Fruit fly (Drosophila melanogaster) whole organism, embryonic: ENCODE data around the gene Not10.

ENCODE experiments used
- CG10209 ChIP-seq: fragments of 200-800 bp; sonication (Bioruptor generic); optimal IDR thresholded peaks from 3 replicates; lab custom pipeline; 2017; ENCODE audit warnings: missing biosample characterization, mild to moderate bottlenecking, missing genetic modification characterization, missing genetic modification reagents
- CG14667 ChIP-seq: fragments of 200-800 bp; sonication (Bioruptor generic); IDR thresholded peaks from 2 replicates; pipeline ENCODE4 v1.3.6; 2022; ENCODE audit warnings: missing biosample characterization, missing genetic modification characterization
- CG1602 ChIP-seq: fragments of 200-800 bp; sonication (Bioruptor generic); optimal IDR thresholded peaks from 3 replicates; lab custom pipeline; 2016; ENCODE audit warnings: missing biosample characterization, missing genetic modification characterization
- CG17186 ChIP-seq: fragments of 200-800 bp; sonication (Bioruptor generic); optimal IDR thresholded peaks from 3 replicates; lab custom pipeline; 2017; ENCODE audit warnings: missing biosample characterization, missing genetic modification reagents, missing genetic modification characterization
- CG17612 ChIP-seq: fragments of 200-800 bp; sonication (Bioruptor generic); IDR thresholded peaks from 2 replicates; pipeline ENCODE4 v1.3.6; 2022; ENCODE audit warnings: missing biosample characterization, missing genetic modification characterization
- CG17912 ChIP-seq: fragments of 200-800 bp; sonication (Bioruptor generic); optimal IDR thresholded peaks from 2 replicates; lab custom pipeline; 2018; ENCODE audit warnings: missing biosample characterization, mild to moderate bottlenecking, missing genetic modification characterization
- CG30020 ChIP-seq: fragments of 200-800 bp; optimal IDR thresholded peaks from 2 replicates; lab custom pipeline; 2019; ENCODE audit warnings: missing biosample characterization, mild to moderate bottlenecking, missing genetic modification characterization, moderate library complexity
- CG31441 ChIP-seq: fragments of 200-800 bp; sonication (Bioruptor generic); IDR thresholded peaks from 2 replicates; pipeline ENCODE4 v1.3.6; 2022; ENCODE audit warnings: missing biosample characterization, missing genetic modification characterization
- CG4707 ChIP-seq: fragments of 200-800 bp; sonication (Bioruptor generic); optimal IDR thresholded peaks from 2 replicates; lab custom pipeline; 2018; ENCODE audit warnings: missing biosample characterization, mild to moderate bottlenecking, missing genetic modification characterization, moderate library complexity
- CG5180 ChIP-seq: fragments of 200-800 bp; sonication (Bioruptor generic); optimal IDR thresholded peaks from 3 replicates; lab custom pipeline; 2017; ENCODE audit warnings: missing biosample characterization, missing genetic modification characterization, mild to moderate bottlenecking, moderate library complexity, missing genetic modification reagents
- CG6813 ChIP-seq: fragments of 200-800 bp; sonication (Bioruptor generic); optimal IDR thresholded peaks from 2 replicates; lab custom pipeline; 2017; ENCODE audit warnings: missing biosample characterization, missing genetic modification characterization, mild to moderate bottlenecking, moderate library complexity, missing genetic modification reagents
- CG9609 ChIP-seq: fragments of 200-800 bp; sonication (Bioruptor generic); optimal IDR thresholded peaks from 3 replicates; lab custom pipeline; 2016; ENCODE audit warnings: missing biosample characterization, missing genetic modification characterization
- CG9876 ChIP-seq: fragments of 200-800 bp; sonication (Bioruptor generic); optimal IDR thresholded peaks from 2 replicates; lab custom pipeline; 2016; ENCODE audit warnings: missing biosample characterization, missing genetic modification characterization
- D ChIP-seq, 2 experiments: fragments of 200-800 bp in 1 of 2; fragments of >200 bp in 1 of 2; sonication (Bioruptor generic) in 1 of 2; optimal IDR thresholded peaks; 2 replicates in 1 of 2; 3 replicates in 1 of 2; lab custom pipeline; 2017; ENCODE audit warnings: mild to moderate bottlenecking in 1 of 2, missing biosample characterization in 1 of 2, missing genetic modification characterization in 1 of 2, missing genetic modification reagents in 1 of 2
- Deaf1 ChIP-seq: fragments of 200-800 bp; optimal IDR thresholded peaks from 3 replicates; lab custom pipeline; 2019; ENCODE audit warnings: missing biosample characterization, mild to moderate bottlenecking, missing genetic modification characterization, moderate library complexity
- Dfd ChIP-seq, 2 experiments: fragments of >200 bp; optimal IDR thresholded peaks; 2 replicates each; lab custom pipeline; 2017; ENCODE audit warnings: missing biosample characterization in 2 of 2, missing genetic modification characterization in 2 of 2
- Dip3 ChIP-seq: fragments of 200-800 bp; sonication (Bioruptor generic); optimal IDR thresholded peaks from 3 replicates; lab custom pipeline; 2016; ENCODE audit warnings: missing biosample characterization, missing genetic modification characterization
- Doc2 ChIP-seq: fragments of 200-800 bp; sonication (Bioruptor generic); IDR thresholded peaks from 2 replicates; pipeline ENCODE4 v1.3.6; 2022; ENCODE audit warnings: missing biosample characterization, missing genetic modification characterization
- Drgx ChIP-seq: fragments of 200-800 bp; sonication (Bioruptor generic); IDR thresholded peaks from 2 replicates; pipeline ENCODE4 v1.3.6; 2022; ENCODE audit warnings: missing biosample characterization, missing genetic modification characterization
- GATAe ChIP-seq: fragments of 200-800 bp; sonication (Bioruptor generic); conservative IDR thresholded peaks from 2 replicates; pipeline ENCODE4 v1.3.6; 2022; ENCODE audit warnings: missing biosample characterization, missing genetic modification characterization
- Gsc ChIP-seq: fragments of 200-800 bp; sonication (Bioruptor generic); IDR thresholded peaks from 2 replicates; pipeline ENCODE4 v1.3.6; 2022; ENCODE audit warnings: missing biosample characterization, missing genetic modification characterization
- Hmx ChIP-seq: fragments of 200-800 bp; sonication (Bioruptor generic); optimal IDR thresholded peaks from 2 replicates; lab custom pipeline; 2016; ENCODE audit warnings: missing biosample characterization, missing genetic modification characterization
- Lim3 ChIP-seq: fragments of 200-800 bp; sonication (Bioruptor generic); IDR thresholded peaks from 2 replicates; pipeline ENCODE4 v1.3.6; 2022; ENCODE audit warnings: missing biosample characterization, missing genetic modification characterization
- NC2β ChIP-seq: fragments of 200-800 bp; sonication (Bioruptor generic); optimal IDR thresholded peaks from 2 replicates; lab custom pipeline; 2016; ENCODE audit warnings: missing biosample characterization, missing genetic modification characterization
- Oaz ChIP-seq: fragments of 200-800 bp; sonication (Bioruptor generic); IDR thresholded peaks from 2 replicates; pipeline ENCODE4 v1.3.6; 2022; ENCODE audit warnings: missing biosample characterization, missing genetic modification characterization
- PHDP ChIP-seq: fragments of 200-800 bp; sonication (Bioruptor generic); optimal IDR thresholded peaks from 3 replicates; lab custom pipeline; 2018; ENCODE audit warnings: missing biosample characterization, mild to moderate bottlenecking, missing genetic modification characterization, moderate library complexity
- Rfx ChIP-seq: fragments of 200-800 bp; sonication (Bioruptor generic); IDR thresholded peaks from 2 replicates; pipeline ENCODE4 v1.3.6; 2022; ENCODE audit warnings: missing biosample characterization, missing genetic modification characterization
- Spps ChIP-seq: fragments of 200-800 bp; sonication (Bioruptor generic); optimal IDR thresholded peaks from 2 replicates; lab custom pipeline; 2018; ENCODE audit warnings: missing biosample characterization, mild to moderate bottlenecking, missing genetic modification characterization
- Ssrp ChIP-seq: fragments of 200-800 bp; sonication (Bioruptor generic); optimal IDR thresholded peaks from 2 replicates; lab custom pipeline; 2018; ENCODE audit warnings: missing biosample characterization, mild to moderate bottlenecking, missing genetic modification characterization, moderate library complexity
- Trl ChIP-seq, 3 experiments: fragments of >200 bp in 2 of 3; fragments of 200-800 bp in 1 of 3; sonication (Bioruptor generic) in 1 of 3; optimal IDR thresholded peaks; 2 replicates in 1 of 3; 3 replicates in 2 of 3; lab custom pipeline; 2016 to 2017; ENCODE audit warnings: missing biosample characterization in 1 of 3, missing genetic modification characterization in 1 of 3
- aop ChIP-seq: fragments of 200-800 bp; sonication (Bioruptor generic); IDR thresholded peaks from 2 replicates; pipeline ENCODE4 v1.3.6; 2022; ENCODE audit warnings: missing biosample characterization, missing genetic modification characterization
- chif ChIP-seq, 2 experiments: fragments of 200-800 bp; sonication (Bioruptor generic); optimal IDR thresholded peaks; 3 replicates each; lab custom pipeline; 2016; ENCODE audit warnings: missing biosample characterization in 2 of 2, missing genetic modification characterization in 2 of 2
- chinmo ChIP-seq: fragments of 200-800 bp; sonication (Bioruptor generic); IDR thresholded peaks from 4 replicates; pipeline ENCODE4 v1.3.6; 2022; ENCODE audit warnings: missing biosample characterization, missing genetic modification characterization; ENCODE audit not compliant: partially characterized antibody
- crc ChIP-seq: fragments of 200-800 bp; sonication (Bioruptor generic); optimal IDR thresholded peaks from 2 replicates; lab custom pipeline; 2016; ENCODE audit warnings: missing biosample characterization, missing genetic modification characterization
- cwo ChIP-seq: fragments of 200-800 bp; sonication (Bioruptor generic); optimal IDR thresholded peaks from 3 replicates; lab custom pipeline; 2017; ENCODE audit warnings: missing biosample characterization, missing genetic modification characterization, mild to moderate bottlenecking, moderate library complexity, missing genetic modification reagents
- dimm ChIP-seq: fragments of 200-800 bp; sonication (Bioruptor generic); IDR thresholded peaks from 2 replicates; pipeline ENCODE4 v1.3.6; 2022; ENCODE audit warnings: missing biosample characterization, missing genetic modification characterization
- dpn ChIP-seq, 2 experiments: fragments of 200-800 bp; sonication (Bioruptor generic); optimal IDR thresholded peaks; 3 replicates each; lab custom pipeline; 2016; ENCODE audit warnings: missing biosample characterization in 2 of 2, missing genetic modification characterization in 2 of 2
- ftz-f1 ChIP-seq: fragments of 200-800 bp; sonication (Bioruptor generic); optimal IDR thresholded peaks from 2 replicates; lab custom pipeline; 2016; ENCODE audit warnings: missing biosample characterization, missing genetic modification characterization
- grn ChIP-seq: fragments of 200-800 bp; sonication (Bioruptor generic); optimal IDR thresholded peaks from 3 replicates; lab custom pipeline; 2017; ENCODE audit warnings: missing biosample characterization, missing genetic modification characterization
- jing ChIP-seq: fragments of 200-800 bp; sonication (Bioruptor generic); optimal IDR thresholded peaks from 2 replicates; lab custom pipeline; 2018; ENCODE audit warnings: missing biosample characterization, mild to moderate bottlenecking, missing genetic modification characterization
- mld ChIP-seq: fragments of 200-800 bp; sonication (Bioruptor generic); IDR thresholded peaks from 3 replicates; pipeline ENCODE4 v1.3.6; 2022; ENCODE audit warnings: missing biosample characterization, missing genetic modification characterization; ENCODE audit not compliant: partially characterized antibody
- nerfin-1 ChIP-seq: fragments of 200-800 bp; sonication (Bioruptor generic); optimal IDR thresholded peaks from 3 replicates; lab custom pipeline; 2019; ENCODE audit warnings: missing biosample characterization, mild to moderate bottlenecking, missing genetic modification characterization, moderate library complexity
- nerfin-2 ChIP-seq: fragments of 200-800 bp; sonication (Bioruptor generic); IDR thresholded peaks from 2 replicates; pipeline ENCODE4 v1.3.6; 2022; ENCODE audit warnings: missing biosample characterization, missing genetic modification characterization; ENCODE audit not compliant: partially characterized antibody
- pita ChIP-seq: fragments of 200-800 bp; sonication (Bioruptor generic); optimal IDR thresholded peaks from 2 replicates; lab custom pipeline; 2017; ENCODE audit warnings: missing biosample characterization, mild to moderate bottlenecking, missing genetic modification characterization
- sd ChIP-seq: fragments of 200-800 bp; sonication (Bioruptor generic); optimal IDR thresholded peaks from 3 replicates; lab custom pipeline; 2018; ENCODE audit warnings: missing biosample characterization, mild to moderate bottlenecking, missing genetic modification characterization, moderate library complexity
- ssp ChIP-seq: fragments of 200-800 bp; sonication (Bioruptor generic); IDR thresholded peaks from 2 replicates; pipeline ENCODE4 v1.3.6; 2022; ENCODE audit warnings: missing biosample characterization, missing genetic modification characterization
- tgo ChIP-seq: fragments of 200-800 bp; sonication (Bioruptor generic); IDR thresholded peaks from 3 replicates; pipeline ENCODE4 v1.3.6; 2022; ENCODE audit warnings: missing biosample characterization, missing genetic modification characterization
- tin ChIP-seq: fragments of 200-800 bp; sonication (Bioruptor generic); optimal IDR thresholded peaks from 3 replicates; lab custom pipeline; 2016; ENCODE audit warnings: missing biosample characterization, missing genetic modification characterization
- tio ChIP-seq: fragments of 200-800 bp; sonication (Bioruptor generic); optimal IDR thresholded peaks from 2 replicates; lab custom pipeline; 2017; ENCODE audit warnings: missing biosample characterization, missing genetic modification characterization, inconsistent platforms
- usp ChIP-seq: fragments of >200 bp; optimal IDR thresholded peaks from 2 replicates; lab custom pipeline; 2017; ENCODE audit warnings: missing biosample characterization, missing genetic modification characterization

The Not10 gene

dm6 chr3R:12627691-12628148 lies 2.7 kb upstream of the Not10 start, which contains the start of the genes Vha55 and Snx3 (continued):
- no peak for TF ChIP-seq CG17612
- TF ChIP-seq Gsc (GFP tag; lab: Robert Waterston, UW), result no peak
- TF ChIP-seq GATAe (GFP tag; lab: Robert Waterston, UW), result no peak
- no peak for TF ChIP-seq grn (GFP tag; lab: Kevin White, UChicago)
- TF ChIP-seq D (optimal IDR thresholded peaks at IDR 0.05; lab: Kevin White, UChicago), result no peak
- TF ChIP-seq D (GFP tag; optimal IDR thresholded peaks at IDR 0.05; lab: Kevin White, UChicago), result no peak
- TF ChIP-seq ftz-f1 (GFP tag; lab: Kevin White, UChicago), result peak; percentile 78
- peak; percentile 90 for TF ChIP-seq CG9609 (GFP tag; lab: Kevin White, UChicago)
- peak; percentile 67 to 73 for TF ChIP-seq chif (GFP tag; optimal IDR thresholded peaks at IDR 0.05; lab: Kevin White, UChicago)
- TF ChIP-seq tgo (GFP tag; lab: Robert Waterston, UW), result no peak
- TF ChIP-seq CG14667 (GFP tag; lab: Robert Waterston, UW), result no peak
- peak; percentile 60 for TF ChIP-seq CG1602 (GFP tag; lab: Kevin White, UChicago)
- TF ChIP-seq cwo (GFP tag; lab: Kevin White, UChicago), result peak; percentile 96
- no peak for TF ChIP-seq Deaf1
- no peak for TF ChIP-seq Drgx (GFP tag; lab: Robert Waterston, UW)
- peak; percentile 95 for TF ChIP-seq nerfin-1 (tag; lab: Kevin White, UChicago)
- TF ChIP-seq CG6813 (GFP tag; lab: Kevin White, UChicago), result no peak
- TF ChIP-seq chinmo, result no peak
- TF ChIP-seq NC2β, result peak; percentile 86
- no peak for TF ChIP-seq Oaz
- TF ChIP-seq CG4707 (GFP tag; lab: Kevin White, UChicago), result no peak
- TF ChIP-seq dimm, result no peak
- peak; percentile 41 for TF ChIP-seq sd (tag; lab: Kevin White, UChicago)
- TF ChIP-seq Trl (optimal IDR thresholded peaks at IDR 0.05; lab: Kevin White, UChicago), result peak in 1 of 2 experiments; percentile 21
- TF ChIP-seq Trl (GFP tag; optimal IDR thresholded peaks at IDR 0.05; lab: Kevin White, UChicago), result peak; percentile 92
- no peak for TF ChIP-seq Dfd (GFP tag; optimal IDR thresholded peaks at IDR 0.05; lab: Kevin White, UChicago)
- TF ChIP-seq Ssrp, result no peak
- peak; percentile 26 for TF ChIP-seq Spps (tag; lab: Kevin White, UChicago)
- TF ChIP-seq pita (GFP tag; lab: Kevin White, UChicago), result peak; percentile 98
- no peak for TF ChIP-seq CG5180 (GFP tag; lab: Kevin White, UChicago)
- TF ChIP-seq jing (GFP tag; lab: Kevin White, UChicago), result no peak
- peak; percentile 84 to 92 for TF ChIP-seq dpn (GFP tag; optimal IDR thresholded peaks at IDR 0.05; lab: Kevin White, UChicago)
- TF ChIP-seq Doc2 (GFP tag; lab: Robert Waterston, UW), result no peak
- no peak for TF ChIP-seq mld (GFP tag; lab: Robert Waterston, UW)
- peak; percentile 82 for TF ChIP-seq CG17186 (GFP tag; lab: Kevin White, UChicago)
- TF ChIP-seq PHDP (tag; lab: Kevin White, UChicago), result peak; percentile 18
- no peak for TF ChIP-seq Lim3
- TF ChIP-seq Hmx (GFP tag; lab: Kevin White, UChicago), result no peak
- no peak for TF ChIP-seq usp (GFP tag; lab: Kevin White, UChicago)
- no peak for TF ChIP-seq CG31441 (GFP tag; lab: Robert Waterston, UW)
- TF ChIP-seq tio, result no peak
- peak; percentile 80 for TF ChIP-seq tin (GFP tag; lab: Kevin White, UChicago)
- TF ChIP-seq nerfin-2, result no peak
- TF ChIP-seq ssp, result no peak
- TF ChIP-seq CG17912 (GFP tag; lab: Kevin White, UChicago), result peak; percentile 69
- peak; percentile 27 for TF ChIP-seq CG30020
- peak; percentile 55 for TF ChIP-seq CG10209 (GFP tag; lab: Kevin White, UChicago)
- peak; percentile 52 for TF ChIP-seq crc (GFP tag; lab: Kevin White, UChicago)
- peak; percentile 89 for TF ChIP-seq CG9876 (GFP tag; lab: Kevin White, UChicago)
- TF ChIP-seq Dip3 (GFP tag; lab: Kevin White, UChicago), result peak; percentile 82
- no peak for TF ChIP-seq Rfx (GFP tag; lab: Robert Waterston, UW)
- TF ChIP-seq aop (GFP tag; lab: Robert Waterston, UW), result no peak
